Fruit fly (Drosophila melanogaster) S2 (cell line): ENCODE results near the gene CG6790.

Experiments used
- CG8478 ChIP-seq: fragments of >200 bp; optimal IDR thresholded peaks from 2 replicates; lab custom pipeline; 2018
- CTCF ChIP-seq, 2 experiments: fragments of >200 bp; optimal IDR thresholded peaks; 2 replicates each; lab custom pipeline; 2018

- TF ChIP-seq CTCF (optimal IDR thresholded peaks at IDR 0.05; lab: Kevin White, UChicago) (no peak), CG8478 (no peak)
Observed at dm6 chr3R:11578645-11579044, at the start of gene CG6790, which contains the start of gene CG5342.
